Worm (Caenorhabditis elegans) whole organism, L3 larva: ENCODE results near the gene rpn-13.

Experiments
- jun-1 ChIP-seq: fragments of 150-350 bp; optimal IDR thresholded peaks from 2 replicates; lab custom pipeline; 2014; ENCODE audit warnings: missing biosample characterization, missing genetic modification reagents, missing genetic modification characterization
- tbx-2 ChIP-seq: sonication (generic microtip); optimal IDR thresholded peaks from 2 replicates; lab custom pipeline; 2016; ENCODE audit warnings: mild to moderate bottlenecking, missing genetic modification characterization, missing compliant biosample characterization
- unc-39 ChIP-seq: sonication (generic microtip); optimal IDR thresholded peaks from 4 replicates; lab custom pipeline; 2017; ENCODE audit warnings: missing biosample characterization, missing genetic modification characterization

- TF ChIP-seq jun-1 (tag; lab: Kevin White, UChicago) = no peak
- no peak for TF ChIP-seq unc-39 (tag; lab: Kevin White, UChicago)
- no peak for TF ChIP-seq tbx-2 (tag; lab: Kevin White, UChicago)
These were observed 9.7 kb upstream of the rpn-13 start for ce11 chrIII:6351438-6351837.
